Worm (Caenorhabditis elegans) whole organism, mixed stage, embryonic: ENCODE results near the gene plpp-1.3.

Source experiments
- M03D4.4 ChIP-seq: sonication (generic microtip); optimal IDR thresholded peaks from 2 replicates; lab custom pipeline; 2017; ENCODE audit warnings: mild to moderate bottlenecking, missing genetic modification characterization, missing compliant biosample characterization
- ceh-39 ChIP-seq: fragments of 150-350 bp; optimal IDR thresholded peaks from 2 replicates; lab custom pipeline; 2014; ENCODE audit warnings: missing biosample characterization, missing genetic modification characterization
- ces-1 ChIP-seq: fragments of 150-350 bp; optimal IDR thresholded peaks from 2 replicates; lab custom pipeline; 2014; ENCODE audit warnings: missing biosample characterization, missing genetic modification reagents, missing genetic modification characterization
- cnd-1 ChIP-seq: fragments of 200-800 bp; sonication (Bioruptor generic); optimal IDR thresholded peaks from 2 replicates; lab custom pipeline; 2018; ENCODE audit warnings: mild to moderate bottlenecking, missing genetic modification characterization, missing compliant biosample characterization
- drap-1 ChIP-seq: fragments of 200-800 bp; sonication (Bioruptor generic); optimal IDR thresholded peaks from 3 replicates; lab custom pipeline; 2018; ENCODE audit warnings: mild to moderate bottlenecking, missing genetic modification characterization, missing compliant biosample characterization
- elt-1 ChIP-seq: sonication (generic microtip); optimal IDR thresholded peaks from 2 replicates; lab custom pipeline; 2017; ENCODE audit warnings: missing genetic modification characterization, mild to moderate bottlenecking, missing compliant biosample characterization, antibody characterized with exemption, moderate library complexity, borderline replicate concordance; ENCODE audit not compliant: insufficient read depth
- elt-3 ChIP-seq: fragments of 150-350 bp; optimal IDR thresholded peaks from 2 replicates; lab custom pipeline; 2014; ENCODE audit warnings: missing biosample characterization, missing genetic modification characterization
- flh-1 ChIP-seq: fragments of 200-800 bp; sonication (Bioruptor generic); optimal IDR thresholded peaks from 2 replicates; lab custom pipeline; 2018; ENCODE audit warnings: mild to moderate bottlenecking, missing genetic modification characterization, moderate library complexity, missing compliant biosample characterization
- ham-2 ChIP-seq: fragments of 200-800 bp; sonication (Bioruptor generic); optimal IDR thresholded peaks from 2 replicates; lab custom pipeline; 2018; ENCODE audit warnings: mild to moderate bottlenecking, missing genetic modification characterization, missing compliant biosample characterization
- hlh-1 ChIP-seq: fragments of 150-350 bp; optimal IDR thresholded peaks from 2 replicates; lab custom pipeline; 2014; ENCODE audit warnings: missing biosample characterization, missing genetic modification reagents, missing genetic modification characterization
- lin-13 ChIP-seq: fragments of 150-350 bp; optimal IDR thresholded peaks from 2 replicates; lab custom pipeline; 2014; ENCODE audit warnings: missing biosample characterization, missing genetic modification characterization
- lin-32 ChIP-seq: fragments of 200-800 bp; sonication (Bioruptor generic); optimal IDR thresholded peaks from 2 replicates; lab custom pipeline; 2018; ENCODE audit warnings: mild to moderate bottlenecking, missing genetic modification characterization, missing compliant biosample characterization
- lsy-2 ChIP-seq: fragments of 150-350 bp; optimal IDR thresholded peaks from 2 replicates; lab custom pipeline; 2014; ENCODE audit warnings: missing biosample characterization, missing genetic modification characterization
- mab-5 ChIP-seq: fragments of 150-350 bp; optimal IDR thresholded peaks from 2 replicates; lab custom pipeline; 2014; ENCODE audit warnings: missing biosample characterization, missing genetic modification characterization
- nhr-12 ChIP-seq: fragments of 150-350 bp; optimal IDR thresholded peaks from 2 replicates; lab custom pipeline; 2014; ENCODE audit warnings: missing biosample characterization, missing genetic modification characterization
- nhr-2 ChIP-seq: fragments of 150-350 bp; optimal IDR thresholded peaks from 2 replicates; lab custom pipeline; 2014; ENCODE audit warnings: missing biosample characterization, missing genetic modification characterization
- nhr-237 ChIP-seq: fragments of 150-350 bp; optimal IDR thresholded peaks from 2 replicates; lab custom pipeline; 2014; ENCODE audit warnings: missing biosample characterization, missing genetic modification characterization
- nhr-28 ChIP-seq: fragments of 150-350 bp; optimal IDR thresholded peaks from 2 replicates; lab custom pipeline; 2014; ENCODE audit warnings: missing biosample characterization, missing genetic modification characterization
- nhr-76 ChIP-seq: sonication (generic microtip); optimal IDR thresholded peaks from 2 replicates; lab custom pipeline; 2017; ENCODE audit warnings: missing biosample characterization, missing genetic modification characterization
- pha-4 ChIP-seq: fragments of 150-350 bp; optimal IDR thresholded peaks from 2 replicates; lab custom pipeline; 2018; ENCODE audit warnings: missing biosample characterization, missing genetic modification reagents, missing genetic modification characterization
- snpc-4 ChIP-seq: fragments of 150-350 bp; optimal IDR thresholded peaks from 2 replicates; lab custom pipeline; 2014; ENCODE audit warnings: missing biosample characterization, missing genetic modification characterization
- sptf-1 ChIP-seq: sonication (generic microtip); optimal IDR thresholded peaks from 2 replicates; lab custom pipeline; 2017; ENCODE audit warnings: mild to moderate bottlenecking, missing genetic modification characterization, moderate library complexity, missing compliant biosample characterization
- tbx-8 ChIP-seq: fragments of 200-800 bp; sonication (Bioruptor generic); optimal IDR thresholded peaks from 2 replicates; lab custom pipeline; 2018; ENCODE audit warnings: mild to moderate bottlenecking, missing genetic modification characterization, moderate library complexity, missing compliant biosample characterization
- unc-120 ChIP-seq: sonication (generic microtip); optimal IDR thresholded peaks from 2 replicates; lab custom pipeline; 2017; ENCODE audit warnings: missing genetic modification characterization, missing compliant biosample characterization; ENCODE audit not compliant: poor library complexity, severe bottlenecking
- unc-39 ChIP-seq: fragments of 150-350 bp; optimal IDR thresholded peaks from 2 replicates; lab custom pipeline; 2014; ENCODE audit warnings: missing biosample characterization, missing genetic modification characterization
- unc-62 ChIP-seq: fragments of 150-350 bp; optimal IDR thresholded peaks from 2 replicates; lab custom pipeline; 2014; ENCODE audit warnings: missing biosample characterization, missing genetic modification reagents, missing genetic modification characterization
- zip-8 ChIP-seq: fragments of 150-350 bp; optimal IDR thresholded peaks from 2 replicates; lab custom pipeline; 2014; ENCODE audit warnings: missing biosample characterization, missing genetic modification characterization

Gene plpp-1.3

ce11 chrX:10677009-10677408 is 18.1 kb upstream of the plpp-1.3 start, which contains the start of gene F13E6.1:
F13E6.1 (minus strand) TSS chrX:10677109.
- TF ChIP-seq drap-1 (GFP tag; lab: Kevin White, UChicago) = no peak
- no peak for TF ChIP-seq zip-8 (tag; lab: Kevin White, UChicago)
- no peak for TF ChIP-seq tbx-8 (GFP tag; lab: Kevin White, UChicago)
- no peak for TF ChIP-seq nhr-28 (tag; lab: Kevin White, UChicago)
- no peak for TF ChIP-seq pha-4 (tag; lab: Kevin White, UChicago)
- TF ChIP-seq flh-1 = no peak
- no peak for TF ChIP-seq nhr-76 (tag; lab: Kevin White, UChicago)

- TF ChIP-seq ces-1 = peak; percentile 79
- no peak for TF ChIP-seq zip-8 (tag; lab: Kevin White, UChicago)
- TF ChIP-seq ham-2 (GFP tag; lab: Kevin White, UChicago) = peak; percentile 36
- TF ChIP-seq nhr-2 (tag; lab: Kevin White, UChicago) = no peak
- TF ChIP-seq tbx-8 (GFP tag; lab: Kevin White, UChicago) = no peak
- peak; percentile 31 for TF ChIP-seq ceh-39 (tag; lab: Kevin White, UChicago)
- peak; percentile 9 for TF ChIP-seq unc-120 (tag; lab: Kevin White, UChicago)
- TF ChIP-seq elt-1 = peak; percentile 32
- no peak for TF ChIP-seq mab-5
- TF ChIP-seq sptf-1 (tag; lab: Kevin White, UChicago) = peak; percentile 34
- TF ChIP-seq hlh-1 (tag; lab: Kevin White, UChicago) = no peak
- TF ChIP-seq nhr-12 (tag; lab: Kevin White, UChicago) = no peak
These were observed 17.6 kb upstream of the plpp-1.3 start for ce11 chrX:10677552-10677951.

ce11 chrX:10678081-10678736 is 16.9 kb upstream of the plpp-1.3 start:
- no peak for TF ChIP-seq drap-1 (GFP tag; lab: Kevin White, UChicago)
- TF ChIP-seq nhr-237 (tag; lab: Kevin White, UChicago) = peak; percentile 28
- peak; percentile 7 for TF ChIP-seq cnd-1 (tag; lab: Kevin White, UChicago)

ce11 chrX:10679193-10679592 is 15.9 kb upstream of the plpp-1.3 start:
- TF ChIP-seq pha-4 (tag; lab: Kevin White, UChicago) (peak; percentile 46), lin-13 (tag; lab: Kevin White, UChicago) (peak; percentile 1), nhr-2 (tag; lab: Kevin White, UChicago) (peak; percentile 14), unc-39 (tag; lab: Kevin White, UChicago) (no peak)

- TF ChIP-seq snpc-4 (no peak), lin-32 (no peak), nhr-28 (tag; lab: Kevin White, UChicago) (no peak), flh-1 (no peak), sptf-1 (tag; lab: Kevin White, UChicago) (no peak), nhr-76 (tag; lab: Kevin White, UChicago) (no peak), elt-3 (tag; lab: Kevin White, UChicago) (no peak)
These were observed 13.4 kb upstream of the plpp-1.3 start, which contains the start of gene phf-31 for ce11 chrX:10681698-10682097. phf-31 (plus strand) TSS chrX:10681998.

ce11 chrX:10684533-10684932 is 10.6 kb upstream of the plpp-1.3 start:
- TF ChIP-seq ceh-39 (tag; lab: Kevin White, UChicago) = no peak
- TF ChIP-seq unc-120 (tag; lab: Kevin White, UChicago) = peak; percentile 61
- TF ChIP-seq mab-5 = no peak
- TF ChIP-seq flh-1 = no peak
- TF ChIP-seq unc-62 (GFP tag; lab: Kevin White, UChicago) = peak; percentile 78
- no peak for TF ChIP-seq M03D4.4 (tag; lab: Kevin White, UChicago)
- TF ChIP-seq nhr-2 (tag; lab: Kevin White, UChicago) = no peak
- no peak for TF ChIP-seq lsy-2
- peak; percentile 30 for TF ChIP-seq hlh-1 (tag; lab: Kevin White, UChicago)
- no peak for TF ChIP-seq lin-32
- no peak for TF ChIP-seq pha-4 (tag; lab: Kevin White, UChicago)
